Fruit fly (Drosophila melanogaster) whole organism, embryonic: ENCODE data around the gene lwr.

Experiments used
- Bdp1 ChIP-seq: fragments of 200-800 bp; sonication (Bioruptor generic); optimal IDR thresholded peaks from 3 replicates; lab custom pipeline; 2016; ENCODE audit warnings: missing biosample characterization, missing genetic modification characterization
- BtbVII ChIP-seq: fragments of 200-800 bp; sonication (Bioruptor generic); optimal IDR thresholded peaks from 3 replicates; lab custom pipeline; 2017; ENCODE audit warnings: missing biosample characterization, mild to moderate bottlenecking, missing genetic modification characterization
- CG10147 ChIP-seq: fragments of 200-800 bp; sonication (Bioruptor generic); optimal IDR thresholded peaks from 2 replicates; lab custom pipeline; 2019; ENCODE audit warnings: missing biosample characterization, mild to moderate bottlenecking, missing genetic modification characterization, moderate library complexity
- CG10366 ChIP-seq: fragments of 200-800 bp; sonication (Bioruptor generic); IDR thresholded peaks from 2 replicates; pipeline ENCODE4 v1.3.6; 2022; ENCODE audit warnings: missing biosample characterization, missing genetic modification characterization
- CG11456 ChIP-seq: fragments of 200-800 bp; sonication (Bioruptor generic); IDR thresholded peaks from 3 replicates; pipeline ENCODE4 v1.3.6; 2022; ENCODE audit warnings: missing biosample characterization, missing genetic modification characterization
- CG13123 ChIP-seq: fragments of 200-800 bp; sonication (Bioruptor generic); optimal IDR thresholded peaks from 2 replicates; lab custom pipeline; 2016; ENCODE audit warnings: missing biosample characterization, missing genetic modification characterization
- CG14965 ChIP-seq: fragments of 200-800 bp; sonication (Bioruptor generic); optimal IDR thresholded peaks from 2 replicates; lab custom pipeline; 2016; ENCODE audit warnings: missing biosample characterization, missing genetic modification characterization, borderline replicate concordance
- CG15601 ChIP-seq: fragments of 200-800 bp; sonication (Bioruptor generic); optimal IDR thresholded peaks from 3 replicates; lab custom pipeline; 2019; ENCODE audit warnings: missing biosample characterization, mild to moderate bottlenecking, missing genetic modification characterization, moderate library complexity
- CG17568 ChIP-seq: fragments of 200-800 bp; sonication (Bioruptor generic); optimal IDR thresholded peaks from 2 replicates; lab custom pipeline; 2018; ENCODE audit warnings: missing biosample characterization, mild to moderate bottlenecking, missing genetic modification characterization, moderate library complexity
- CG17829 ChIP-seq: fragments of 200-800 bp; optimal IDR thresholded peaks from 2 replicates; lab custom pipeline; 2019; ENCODE audit warnings: missing biosample characterization, mild to moderate bottlenecking, missing genetic modification characterization, moderate library complexity
- CG17912 ChIP-seq: fragments of 200-800 bp; sonication (Bioruptor generic); optimal IDR thresholded peaks from 2 replicates; lab custom pipeline; 2018; ENCODE audit warnings: missing biosample characterization, mild to moderate bottlenecking, missing genetic modification characterization
- CG1832 ChIP-seq: fragments of 200-800 bp; sonication (Bioruptor generic); optimal IDR thresholded peaks from 2 replicates; lab custom pipeline; 2017; ENCODE audit warnings: missing biosample characterization, mild to moderate bottlenecking, missing genetic modification characterization, inconsistent platforms
- CG2116 ChIP-seq: fragments of 200-800 bp; sonication (Bioruptor generic); optimal IDR thresholded peaks from 3 replicates; lab custom pipeline; 2018; ENCODE audit warnings: missing biosample characterization, mild to moderate bottlenecking, missing genetic modification characterization
- CG31388 ChIP-seq: fragments of 200-800 bp; sonication (Bioruptor generic); optimal IDR thresholded peaks from 2 replicates; lab custom pipeline; 2016; ENCODE audit warnings: missing biosample characterization, missing genetic modification characterization
- CG33213 ChIP-seq: fragments of 200-800 bp; sonication (Bioruptor generic); optimal IDR thresholded peaks from 3 replicates; lab custom pipeline; 2016; ENCODE audit warnings: missing biosample characterization, missing genetic modification characterization
- CG6689 ChIP-seq: fragments of 200-800 bp; sonication (Bioruptor generic); IDR thresholded peaks from 2 replicates; pipeline ENCODE4 v1.3.6; 2022; ENCODE audit warnings: missing biosample characterization, missing genetic modification characterization
- CG9215 ChIP-seq: fragments of 200-800 bp; sonication (Bioruptor generic); IDR thresholded peaks from 2 replicates; pipeline ENCODE4 v1.3.6; 2022; ENCODE audit warnings: missing biosample characterization, missing genetic modification characterization
- Dfd ChIP-seq, 2 experiments: fragments of >200 bp; optimal IDR thresholded peaks; 2 replicates each; lab custom pipeline; 2017; ENCODE audit warnings: missing biosample characterization in 2 of 2, missing genetic modification characterization in 2 of 2
- Gug ChIP-seq: fragments of 200-800 bp; sonication (Bioruptor generic); IDR thresholded peaks from 4 replicates; pipeline ENCODE4 v1.3.6; 2022; ENCODE audit warnings: missing biosample characterization, missing genetic modification characterization
- HmgD ChIP-seq: fragments of 200-800 bp; sonication (Bioruptor generic); optimal IDR thresholded peaks from 3 replicates; lab custom pipeline; 2016; ENCODE audit warnings: missing biosample characterization, missing genetic modification characterization
- Myb ChIP-seq: fragments of 200-800 bp; sonication (Bioruptor generic); optimal IDR thresholded peaks from 2 replicates; lab custom pipeline; 2016; ENCODE audit warnings: missing biosample characterization, missing genetic modification characterization
- Optix ChIP-seq: fragments of 200-800 bp; sonication (Bioruptor generic); IDR thresholded peaks from 3 replicates; pipeline ENCODE4 v1.3.6; 2022; ENCODE audit warnings: missing biosample characterization, missing genetic modification characterization
- Ptx1 ChIP-seq: fragments of 200-800 bp; sonication (Bioruptor generic); IDR thresholded peaks from 2 replicates; pipeline ENCODE4 v1.3.6; 2022; ENCODE audit warnings: missing biosample characterization, missing genetic modification characterization
- Six4 ChIP-seq: fragments of 200-800 bp; sonication (Bioruptor generic); optimal IDR thresholded peaks from 2 replicates; lab custom pipeline; 2016; ENCODE audit warnings: missing biosample characterization, missing genetic modification characterization
- Xrp1 ChIP-seq: fragments of 200-800 bp; sonication (Bioruptor generic); IDR thresholded peaks from 2 replicates; pipeline ENCODE4 v1.3.6; 2022; ENCODE audit warnings: missing biosample characterization, missing genetic modification characterization
- bigmax ChIP-seq: fragments of 200-800 bp; sonication (Bioruptor generic); optimal IDR thresholded peaks from 2 replicates; lab custom pipeline; 2018; ENCODE audit warnings: missing biosample characterization, mild to moderate bottlenecking, missing genetic modification characterization
- bsh ChIP-seq, 2 experiments: fragments of 200-800 bp; sonication (Bioruptor generic); optimal IDR thresholded peaks; 2 replicates each; lab custom pipeline; 2017 to 2018; ENCODE audit warnings: mild to moderate bottlenecking in 2 of 2, missing biosample characterization in 2 of 2, missing genetic modification characterization in 2 of 2, moderate library complexity in 1 of 2
- cad ChIP-seq: fragments of >200 bp; optimal IDR thresholded peaks from 2 replicates; lab custom pipeline; 2017; ENCODE audit warnings: missing biosample characterization, missing genetic modification characterization
- ci ChIP-seq: fragments of 200-800 bp; sonication (Bioruptor generic); IDR thresholded peaks from 3 replicates; pipeline ENCODE4 v1.3.6; 2022; ENCODE audit warnings: missing biosample characterization, missing genetic modification characterization
- crc ChIP-seq: fragments of 200-800 bp; sonication (Bioruptor generic); optimal IDR thresholded peaks from 2 replicates; lab custom pipeline; 2016; ENCODE audit warnings: missing biosample characterization, missing genetic modification characterization
- crp ChIP-seq, 2 experiments: fragments of 200-800 bp; sonication (Bioruptor generic); optimal IDR thresholded peaks; 2 replicates in 1 of 2; 3 replicates in 1 of 2; lab custom pipeline; 2017; ENCODE audit warnings: missing biosample characterization in 2 of 2, missing genetic modification characterization in 2 of 2, mild to moderate bottlenecking in 1 of 2, moderate library complexity in 1 of 2
- dimm ChIP-seq: fragments of 200-800 bp; sonication (Bioruptor generic); IDR thresholded peaks from 2 replicates; pipeline ENCODE4 v1.3.6; 2022; ENCODE audit warnings: missing biosample characterization, missing genetic modification characterization
- dm ChIP-seq: fragments of 200-800 bp; sonication (Bioruptor generic); optimal IDR thresholded peaks from 3 replicates; lab custom pipeline; 2016; ENCODE audit warnings: missing biosample characterization, missing genetic modification characterization
- gce ChIP-seq: fragments of 200-800 bp; sonication (Bioruptor generic); IDR thresholded peaks from 3 replicates; pipeline ENCODE4 v1.3.6; 2022; ENCODE audit warnings: missing biosample characterization, missing genetic modification characterization
- gcm ChIP-seq: fragments of 200-800 bp; sonication (Bioruptor generic); optimal IDR thresholded peaks from 2 replicates; lab custom pipeline; 2019; ENCODE audit warnings: missing biosample characterization, mild to moderate bottlenecking, missing genetic modification characterization, moderate library complexity
- gem ChIP-seq: fragments of 200-800 bp; sonication (Bioruptor generic); optimal IDR thresholded peaks from 2 replicates; lab custom pipeline; 2019; ENCODE audit warnings: missing biosample characterization, mild to moderate bottlenecking, missing genetic modification characterization, moderate library complexity
- gsb ChIP-seq: fragments of 200-800 bp; sonication (Bioruptor generic); IDR thresholded peaks from 2 replicates; pipeline ENCODE4 v1.3.6; 2022; ENCODE audit warnings: missing biosample characterization, missing genetic modification characterization
- h ChIP-seq: fragments of >200 bp; optimal IDR thresholded peaks from 2 replicates; lab custom pipeline; 2017
- hbn ChIP-seq: fragments of 200-800 bp; sonication (Bioruptor generic); IDR thresholded peaks from 2 replicates; pipeline ENCODE4 v1.3.6; 2022; ENCODE audit warnings: missing biosample characterization, missing genetic modification characterization; ENCODE audit not compliant: partially characterized antibody
- luna ChIP-seq: fragments of 200-800 bp; sonication (Bioruptor generic); optimal IDR thresholded peaks from 2 replicates; lab custom pipeline; 2016; ENCODE audit warnings: missing biosample characterization, missing genetic modification characterization
- nerfin-1 ChIP-seq: fragments of 200-800 bp; sonication (Bioruptor generic); optimal IDR thresholded peaks from 3 replicates; lab custom pipeline; 2019; ENCODE audit warnings: missing biosample characterization, mild to moderate bottlenecking, missing genetic modification characterization, moderate library complexity
- nom ChIP-seq: fragments of 200-800 bp; sonication (Bioruptor generic); optimal IDR thresholded peaks from 2 replicates; lab custom pipeline; 2017; ENCODE audit warnings: missing biosample characterization, missing genetic modification characterization, mild to moderate bottlenecking, moderate library complexity, missing genetic modification reagents
- sd ChIP-seq: fragments of 200-800 bp; sonication (Bioruptor generic); optimal IDR thresholded peaks from 3 replicates; lab custom pipeline; 2018; ENCODE audit warnings: missing biosample characterization, mild to moderate bottlenecking, missing genetic modification characterization, moderate library complexity
- sisA ChIP-seq: fragments of 200-800 bp; sonication (Bioruptor generic); IDR thresholded peaks from 2 replicates; pipeline ENCODE4 v1.3.6; 2022; ENCODE audit warnings: missing biosample characterization, missing genetic modification characterization
- sr ChIP-seq: fragments of 200-800 bp; sonication (Bioruptor generic); IDR thresholded peaks from 3 replicates; pipeline ENCODE4 v1.3.6; 2022; ENCODE audit warnings: missing biosample characterization, missing genetic modification characterization
- yki ChIP-seq: fragments of >200 bp; optimal IDR thresholded peaks from 3 replicates; lab custom pipeline; 2018

Gene lwr

dm6 chr2L:521001-521827 is 21.2 kb downstream of the lwr start (continued):
- TF ChIP-seq Ptx1 (GFP tag; lab: Robert Waterston, UW) (0 out of 2 replicates have a peak, but pooled peaks have one; percentile 8), Xrp1 (GFP tag; lab: Robert Waterston, UW) (peak; percentile 40; the same call in 1 of the 2 replicates), gem (tag; lab: Kevin White, UChicago) (peak; percentile 45), bsh (GFP tag; optimal IDR thresholded peaks at IDR 0.05; lab: Kevin White, UChicago) (no peak), HmgD (GFP tag; lab: Kevin White, UChicago) (no peak), ci (no peak), cad (GFP tag; lab: Kevin White, UChicago) (no peak), CG1832 (GFP tag; lab: Kevin White, UChicago) (peak; percentile 65), sr (GFP tag; lab: Robert Waterston, UW) (0 out of 3 replicates have a peak, but pooled peaks have one; percentile 5)
- TF ChIP-seq, all 482 proteins: peak for 33

- TF ChIP-seq nom (GFP tag; lab: Kevin White, UChicago) (no peak), sd (tag; lab: Kevin White, UChicago) (peak; percentile 62), CG9215 (GFP tag; lab: Robert Waterston, UW) (peak; percentile 39; the same call in 1 of the 2 replicates), BtbVII (GFP tag; lab: Kevin White, UChicago) (peak; percentile 54), yki (lab: Kevin White, UChicago) (no peak), dm (GFP tag; lab: Kevin White, UChicago) (peak; percentile 77), bigmax (GFP tag; lab: Kevin White, UChicago) (no peak), gcm (peak; percentile 93), gsb (peak; percentile 22; the same call in 1 of the 2 replicates), CG10366 (peak; percentile 86), CG6689 (GFP tag; lab: Robert Waterston, UW) (peak; percentile 87), CG33213 (GFP tag; lab: Kevin White, UChicago) (peak; percentile 76), CG17829 (peak; percentile 83), h (lab: Kevin White, UChicago) (no peak), Bdp1 (GFP tag; lab: Kevin White, UChicago) (peak; percentile 17), CG14965 (peak; percentile 17), CG10147 (GFP tag; lab: Kevin White, UChicago) (peak; percentile 61), CG13123 (GFP tag; lab: Kevin White, UChicago) (peak; percentile 55), Myb (GFP tag; lab: Kevin White, UChicago) (peak; percentile 63), ci (peak; percentile 94), gce (GFP tag; lab: Robert Waterston, UW) (peak; percentile 72; the same call in 1 of the 3 replicates), dimm (GFP tag; lab: Robert Waterston, UW) (0 out of 2 replicates have a peak, but pooled peaks have one; percentile 34), crp (GFP tag; optimal IDR thresholded peaks at IDR 0.05; lab: Kevin White, UChicago) (peak in 1 of 2 experiments; percentile 49), Six4 (GFP tag; lab: Kevin White, UChicago) (peak; percentile 87), sisA (GFP tag; lab: Robert Waterston, UW) (peak; percentile 88), CG17568 (peak; percentile 82), Dfd (GFP tag; optimal IDR thresholded peaks at IDR 0.05; lab: Kevin White, UChicago) (no peak), hbn (no peak), luna (GFP tag; lab: Kevin White, UChicago) (no peak), Optix (peak; percentile 80), CG11456 (GFP tag; lab: Robert Waterston, UW) (peak; percentile 58; the same call in 2 of the 3 replicates), CG15601 (tag; lab: Kevin White, UChicago) (peak; percentile 87), CG31388 (GFP tag; lab: Kevin White, UChicago) (peak; percentile 49), crc (GFP tag; lab: Kevin White, UChicago) (peak; percentile 44), Gug (peak; percentile 41; the same call in 2 of the 4 replicates), CG2116 (peak; percentile 61), nerfin-1 (peak; percentile 63), CG17912 (GFP tag; lab: Kevin White, UChicago) (peak; percentile 54)
These were observed 21.9 kb downstream of the lwr start for dm6 chr2L:520331-521000.
